Fruit fly (Drosophila melanogaster) whole organism, embryonic: ENCODE data around the gene Fdx1.

Source experiments
- Antp ChIP-seq: fragments of 200-800 bp; sonication (Bioruptor generic); optimal IDR thresholded peaks from 3 replicates; lab custom pipeline; 2016; ENCODE audit warnings: missing biosample characterization, missing genetic modification characterization
- Awh ChIP-seq: fragments of 200-800 bp; sonication (Bioruptor generic); IDR thresholded peaks from 2 replicates; pipeline ENCODE4, ENCODE4 v1.3.6; 2022; ENCODE audit warnings: missing biosample characterization, missing genetic modification characterization
- CG10366 ChIP-seq: fragments of 200-800 bp; sonication (Bioruptor generic); IDR thresholded peaks from 2 replicates; pipeline ENCODE4 v1.3.6; 2022; ENCODE audit warnings: missing biosample characterization, missing genetic modification characterization
- CG10462 ChIP-seq: fragments of 200-800 bp; sonication (Bioruptor generic); optimal IDR thresholded peaks from 2 replicates; lab custom pipeline; 2016; ENCODE audit warnings: missing biosample characterization, missing genetic modification characterization
- CG11085 ChIP-seq: fragments of 200-800 bp; sonication (Bioruptor generic); IDR thresholded peaks from 2 replicates; pipeline ENCODE4 v1.3.6; 2022; ENCODE audit warnings: missing biosample characterization, missing genetic modification characterization
- CG11398 ChIP-seq: fragments of 200-800 bp; sonication (Bioruptor generic); optimal IDR thresholded peaks from 2 replicates; lab custom pipeline; 2016; ENCODE audit warnings: missing biosample characterization, missing genetic modification characterization
- CG11696 ChIP-seq: fragments of 200-800 bp; sonication (Bioruptor generic); IDR thresholded peaks from 2 replicates; pipeline ENCODE4 v1.3.6; 2022; ENCODE audit warnings: missing biosample characterization, missing genetic modification characterization
- CG12104 ChIP-seq: fragments of 200-800 bp; sonication (Bioruptor generic); optimal IDR thresholded peaks from 3 replicates; lab custom pipeline; 2016; ENCODE audit warnings: missing biosample characterization, missing genetic modification characterization
- CG13775 ChIP-seq: fragments of 200-800 bp; sonication (Bioruptor generic); optimal IDR thresholded peaks from 3 replicates; lab custom pipeline; 2017; ENCODE audit warnings: missing biosample characterization, mild to moderate bottlenecking, missing genetic modification characterization
- CG16815 ChIP-seq: fragments of 200-800 bp; sonication (Bioruptor generic); optimal IDR thresholded peaks from 3 replicates; lab custom pipeline; 2017; ENCODE audit warnings: missing biosample characterization, mild to moderate bottlenecking, missing genetic modification characterization
- CG18011 ChIP-seq: fragments of 200-800 bp; sonication (Bioruptor generic); optimal IDR thresholded peaks from 2 replicates; lab custom pipeline; 2017; ENCODE audit warnings: missing biosample characterization, missing genetic modification characterization, mild to moderate bottlenecking, moderate library complexity, missing genotype
- CG2116 ChIP-seq: fragments of 200-800 bp; sonication (Bioruptor generic); optimal IDR thresholded peaks from 3 replicates; lab custom pipeline; 2018; ENCODE audit warnings: missing biosample characterization, mild to moderate bottlenecking, missing genetic modification characterization
- CG3065 ChIP-seq: fragments of 200-800 bp; sonication (Bioruptor generic); optimal IDR thresholded peaks from 2 replicates; lab custom pipeline; 2016; ENCODE audit warnings: missing biosample characterization, missing genetic modification characterization
- CG4730 ChIP-seq: fragments of 200-800 bp; sonication (Bioruptor generic); IDR thresholded peaks from 2 replicates; pipeline ENCODE4 v1.3.6; 2022; ENCODE audit warnings: missing biosample characterization, missing genetic modification characterization
- CTCF ChIP-seq: fragments of 200-800 bp; sonication (Bioruptor generic); optimal IDR thresholded peaks from 2 replicates; lab custom pipeline; 2017; ENCODE audit warnings: missing biosample characterization, mild to moderate bottlenecking, missing genetic modification characterization, moderate library complexity
- CoRest ChIP-seq: fragments of 200-800 bp; sonication (Bioruptor generic); optimal IDR thresholded peaks from 3 replicates; lab custom pipeline; 2018; ENCODE audit warnings: missing biosample characterization, mild to moderate bottlenecking, missing genetic modification characterization, moderate library complexity
- Dip2 ChIP-seq: fragments of 200-800 bp; sonication (Bioruptor generic); IDR thresholded peaks from 2 replicates; pipeline ENCODE4 v1.3.6; 2022; ENCODE audit warnings: missing biosample characterization, missing genetic modification characterization
- NC2α ChIP-seq: fragments of 200-800 bp; sonication (Bioruptor generic); optimal IDR thresholded peaks from 2 replicates; lab custom pipeline; 2016; ENCODE audit warnings: missing biosample characterization, missing genetic modification characterization
- Nf-YC ChIP-seq: fragments of 200-800 bp; optimal IDR thresholded peaks from 3 replicates; lab custom pipeline; 2019; ENCODE audit warnings: missing biosample characterization, mild to moderate bottlenecking, missing genetic modification characterization, moderate library complexity
- Optix ChIP-seq: fragments of 200-800 bp; sonication (Bioruptor generic); IDR thresholded peaks from 3 replicates; pipeline ENCODE4 v1.3.6; 2022; ENCODE audit warnings: missing biosample characterization, missing genetic modification characterization
- Vsx1 ChIP-seq: fragments of 200-800 bp; sonication (Bioruptor generic); optimal IDR thresholded peaks from 2 replicates; lab custom pipeline; 2017; ENCODE audit warnings: missing biosample characterization, mild to moderate bottlenecking, missing genetic modification characterization, missing genetic modification reagents
- crc ChIP-seq: fragments of 200-800 bp; sonication (Bioruptor generic); optimal IDR thresholded peaks from 2 replicates; lab custom pipeline; 2016; ENCODE audit warnings: missing biosample characterization, missing genetic modification characterization
- dan ChIP-seq: fragments of 200-800 bp; sonication (Bioruptor generic); IDR thresholded peaks from 2 replicates; pipeline ENCODE4 v1.3.6; 2022; ENCODE audit warnings: missing biosample characterization, missing genetic modification characterization
- dmrt11E ChIP-seq: fragments of 200-800 bp; sonication (Bioruptor generic); optimal IDR thresholded peaks from 3 replicates; lab custom pipeline; 2018; ENCODE audit warnings: missing biosample characterization, mild to moderate bottlenecking, missing genetic modification characterization, moderate library complexity
- dpn ChIP-seq, 2 experiments: fragments of 200-800 bp; sonication (Bioruptor generic); optimal IDR thresholded peaks; 3 replicates each; lab custom pipeline; 2016; ENCODE audit warnings: missing biosample characterization in 2 of 2, missing genetic modification characterization in 2 of 2
- en ChIP-seq: fragments of 200-800 bp; sonication (Bioruptor generic); optimal IDR thresholded peaks from 2 replicates; lab custom pipeline; 2016; ENCODE audit warnings: missing biosample characterization, missing genetic modification characterization
- gcm ChIP-seq: fragments of 200-800 bp; sonication (Bioruptor generic); optimal IDR thresholded peaks from 2 replicates; lab custom pipeline; 2019; ENCODE audit warnings: missing biosample characterization, mild to moderate bottlenecking, missing genetic modification characterization, moderate library complexity
- kah ChIP-seq: fragments of 200-800 bp; sonication (Bioruptor generic); optimal IDR thresholded peaks from 2 replicates; lab custom pipeline; 2018; ENCODE audit warnings: missing biosample characterization, mild to moderate bottlenecking, missing genetic modification characterization
- ken ChIP-seq: fragments of 200-800 bp; sonication (Bioruptor generic); IDR thresholded peaks from 3 replicates; pipeline ENCODE4 v1.3.6; 2022; ENCODE audit warnings: missing biosample characterization, missing genetic modification characterization
- lola ChIP-seq, 3 experiments: fragments of >200 bp in 2 of 3; fragments of 200-800 bp in 1 of 3; sonication (Bioruptor generic) in 1 of 3; optimal IDR thresholded peaks; 2 replicates each; lab custom pipeline; 2017 to 2019; ENCODE audit warnings: missing biosample characterization in 3 of 3, missing genetic modification characterization in 3 of 3, mild to moderate bottlenecking in 1 of 3, moderate library complexity in 1 of 3
- nau ChIP-seq: fragments of 200-800 bp; sonication (Bioruptor generic); optimal IDR thresholded peaks from 3 replicates; lab custom pipeline; 2017; ENCODE audit warnings: missing biosample characterization, mild to moderate bottlenecking, missing genetic modification characterization, missing genetic modification reagents
- nerfin-2 ChIP-seq: fragments of 200-800 bp; sonication (Bioruptor generic); IDR thresholded peaks from 2 replicates; pipeline ENCODE4 v1.3.6; 2022; ENCODE audit warnings: missing biosample characterization, missing genetic modification characterization; ENCODE audit not compliant: partially characterized antibody
- oc ChIP-seq: fragments of 200-800 bp; sonication (Bioruptor generic); optimal IDR thresholded peaks from 2 replicates; lab custom pipeline; 2018; ENCODE audit warnings: missing biosample characterization, mild to moderate bottlenecking, missing genetic modification characterization, moderate library complexity
- otp ChIP-seq: fragments of 200-800 bp; sonication (Bioruptor generic); IDR thresholded peaks from 3 replicates; pipeline ENCODE4, ENCODE4 v1.3.6; 2022; ENCODE audit warnings: missing biosample characterization, missing genetic modification characterization
- pb ChIP-seq: fragments of 200-800 bp; sonication (Bioruptor generic); optimal IDR thresholded peaks from 3 replicates; lab custom pipeline; 2016; ENCODE audit warnings: missing biosample characterization, missing genetic modification characterization
- pzg ChIP-seq: fragments of 200-800 bp; sonication (Bioruptor generic); optimal IDR thresholded peaks from 3 replicates; lab custom pipeline; 2018; ENCODE audit warnings: missing biosample characterization, mild to moderate bottlenecking, missing genetic modification characterization, moderate library complexity
- sens-2 ChIP-seq: fragments of 200-800 bp; sonication (Bioruptor generic); IDR thresholded peaks from 2 replicates; pipeline ENCODE4 v1.3.6; 2022; ENCODE audit warnings: missing biosample characterization, missing genetic modification characterization
- seq ChIP-seq: fragments of 200-800 bp; sonication (Bioruptor generic); IDR thresholded peaks from 2 replicates; pipeline ENCODE4 v1.3.6; 2022; ENCODE audit warnings: missing biosample characterization, missing genetic modification characterization
- slbo ChIP-seq: fragments of 200-800 bp; sonication (Bioruptor generic); IDR thresholded peaks from 2 replicates; pipeline ENCODE4 v1.3.6; 2022; ENCODE audit warnings: missing biosample characterization, missing genetic modification characterization
- tin ChIP-seq: fragments of 200-800 bp; sonication (Bioruptor generic); optimal IDR thresholded peaks from 3 replicates; lab custom pipeline; 2016; ENCODE audit warnings: missing biosample characterization, missing genetic modification characterization
- trh ChIP-seq: fragments of 200-800 bp; sonication (Bioruptor generic); optimal IDR thresholded peaks from 2 replicates; lab custom pipeline; 2016; ENCODE audit warnings: missing biosample characterization, missing genetic modification characterization
- wek ChIP-seq: fragments of 200-800 bp; sonication (Bioruptor generic); optimal IDR thresholded peaks from 3 replicates; lab custom pipeline; 2018; ENCODE audit warnings: missing biosample characterization, mild to moderate bottlenecking, missing genetic modification characterization, moderate library complexity

Gene Fdx1

dm6 chr3L:9399013-9399750, 28.1 kb upstream of the Fdx1 start, which contains the start of gene CG4080 (continued):
- TF ChIP-seq oc (tag; lab: Kevin White, UChicago) (no peak), crc (GFP tag; lab: Kevin White, UChicago) (no peak), dmrt11E (peak; percentile 43), ken (GFP tag; lab: Robert Waterston, UW) (no peak), en (GFP tag; lab: Kevin White, UChicago) (no peak), CG13775 (peak; percentile 6), Optix (GFP tag; lab: Robert Waterston, UW) (no peak), lola (GFP tag; optimal IDR thresholded peaks at IDR 0.05; lab: Kevin White, UChicago) (peak in 1 of 3 experiments; percentile 25), dpn (GFP tag; optimal IDR thresholded peaks at IDR 0.05; lab: Kevin White, UChicago) (no peak), CG10462 (GFP tag; lab: Kevin White, UChicago) (no peak), pb (GFP tag; lab: Kevin White, UChicago) (no peak), otp (GFP tag; lab: Robert Waterston, UW) (peak; percentile 27; the same call in 1 of the 3 replicates), NC2α (GFP tag; lab: Kevin White, UChicago) (no peak), slbo (no peak), wek (GFP tag; lab: Kevin White, UChicago) (peak; percentile 10), CG18011 (peak; percentile 13), CG2116 (peak; percentile 89), nau (GFP tag; lab: Kevin White, UChicago) (no peak), CG11398 (no peak), CG11696 (no peak), Antp (GFP tag; lab: Kevin White, UChicago) (no peak), CG3065 (no peak), CG12104 (peak; percentile 4), sens-2 (GFP tag; lab: Robert Waterston, UW) (no peak), CG16815 (GFP tag; lab: Kevin White, UChicago) (no peak), dan (GFP tag; lab: Robert Waterston, UW) (no peak), tin (GFP tag; lab: Kevin White, UChicago) (no peak), gcm (GFP tag; lab: Kevin White, UChicago) (peak; percentile 11), Awh (GFP tag; lab: Robert Waterston, UW) (no peak), Dip2 (GFP tag; lab: Robert Waterston, UW) (no peak), pzg (GFP tag; lab: Kevin White, UChicago) (peak; percentile 81), CG11085 (GFP tag; lab: Robert Waterston, UW) (no peak), trh (GFP tag; lab: Kevin White, UChicago) (no peak), CTCF (GFP tag; lab: Kevin White, UChicago) (no peak), seq (GFP tag; lab: Robert Waterston, UW) (no peak), CG10366 (GFP tag; lab: Robert Waterston, UW) (no peak), CG4730 (no peak), kah (GFP tag; lab: Kevin White, UChicago) (no peak), Vsx1 (GFP tag; lab: Kevin White, UChicago) (peak; percentile 44), Nf-YC (peak; percentile 44), CoRest (tag; lab: Kevin White, UChicago) (peak; percentile 55), nerfin-2 (GFP tag; lab: Robert Waterston, UW) (no peak; the same call in none of the 2 replicates)
